Comparison of ENCODE assay signal across 1 fruit fly cellular context in the genomic region with DNA sequence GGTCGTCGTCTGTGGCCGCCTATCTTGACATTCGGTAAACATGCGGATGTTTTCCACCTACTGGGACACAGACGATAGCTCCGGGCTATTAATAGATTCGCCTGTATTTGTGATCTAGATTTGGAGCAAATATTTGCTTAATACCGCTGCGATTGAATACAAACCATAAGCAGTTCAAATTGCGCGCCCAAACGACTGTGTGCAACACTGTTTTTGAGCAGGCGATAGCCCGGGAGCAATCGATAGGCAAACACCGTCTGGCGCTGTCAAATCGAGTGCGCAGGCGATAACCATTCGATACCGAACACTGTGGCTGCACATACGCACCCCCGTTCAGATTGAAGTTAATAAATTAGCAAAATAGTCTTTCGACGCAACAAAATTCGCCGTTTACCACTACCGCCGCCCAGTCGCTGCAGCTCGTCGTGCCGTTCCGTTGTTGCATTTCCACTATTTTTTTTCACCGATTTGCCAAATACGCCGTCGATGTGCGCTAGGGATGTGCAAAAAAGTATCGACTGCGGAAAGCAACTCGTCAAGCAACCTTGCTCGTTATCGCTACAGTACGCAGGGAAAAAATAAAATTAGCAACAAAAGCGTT.
TF ChIP-seq lines count a peak whose summit lies in the region.

A gene (plus strand): TSS at position 293 of the 601 bp plus-strand sequence.

TF ChIP-seq in whole organism, embryonic, 481 proteins besides CTCF, POLR2A, EP300 and RAD21 (continued from another document and continues in another):
- no peak for TF ChIP-seq CG32767 (GFP tag; IDR thresholded peaks at IDR 0.05; lab: Robert Waterston, UW)
- peak; percentile 97 for TF ChIP-seq CG4617 (GFP tag; optimal IDR thresholded peaks at IDR 0.05; lab: Kevin White, UChicago; ENCODE audit: borderline replicate concordance)
- no peak for TF ChIP-seq CG12219 (GFP tag; optimal IDR thresholded peaks at IDR 0.05; lab: Kevin White, UChicago)
- TF ChIP-seq sc (optimal IDR thresholded peaks at IDR 0.05; lab: Kevin White, UChicago): no peak
- TF ChIP-seq sc (GFP tag; optimal IDR thresholded peaks at IDR 0.05; lab: Kevin White, UChicago): no peak
- TF ChIP-seq H15 (GFP tag; IDR thresholded peaks at IDR 0.05; lab: Robert Waterston, UW): no peak
- TF ChIP-seq CG31224 (GFP tag; IDR thresholded peaks at IDR 0.05; lab: Robert Waterston, UW): no peak
- no peak for TF ChIP-seq pan (optimal IDR thresholded peaks at IDR 0.05; lab: Kevin White, UChicago)
- peak in 1 of 2 experiments; percentile 7 for TF ChIP-seq pan (GFP tag; optimal IDR thresholded peaks at IDR 0.05 in 1 of 2, IDR thresholded peaks at IDR 0.05 in 1 of 2)
- TF ChIP-seq Mes4 (GFP tag; optimal IDR thresholded peaks at IDR 0.05; lab: Kevin White, UChicago): no peak
- TF ChIP-seq sob (GFP tag; IDR thresholded peaks at IDR 0.05; lab: Robert Waterston, UW): peak; percentile 57; the same call in 1 of the 2 replicates
- no peak for TF ChIP-seq emc (GFP tag; optimal IDR thresholded peaks at IDR 0.05; lab: Kevin White, UChicago)
- peak; percentile 77 for TF ChIP-seq Dbx (GFP tag; IDR thresholded peaks at IDR 0.05; lab: Robert Waterston, UW)
- no peak for TF ChIP-seq aop (GFP tag; IDR thresholded peaks at IDR 0.05; lab: Robert Waterston, UW)
- TF ChIP-seq CG31441 (GFP tag; IDR thresholded peaks at IDR 0.05; lab: Robert Waterston, UW): 0 out of 2 replicates have a peak, but pooled peaks have one; percentile 21
- TF ChIP-seq scrt (GFP tag; optimal IDR thresholded peaks at IDR 0.05; lab: Kevin White, UChicago): no peak
- TF ChIP-seq sqz (GFP tag; optimal IDR thresholded peaks at IDR 0.05; lab: Kevin White, UChicago): peak; percentile 53
- peak in 1 of 2 experiments; percentile 25 for TF ChIP-seq insv (GFP tag; optimal IDR thresholded peaks at IDR 0.05; lab: Kevin White, UChicago)
- peak in 1 of 3 experiments; percentile 38 for TF ChIP-seq Stat92E (GFP tag; optimal IDR thresholded peaks at IDR 0.05; lab: Kevin White, UChicago)
- TF ChIP-seq hkb (optimal IDR thresholded peaks at IDR 0.05; lab: Kevin White, UChicago): peak; percentile 3
- peak; percentile 32; the same call in 1 of the 2 replicates for TF ChIP-seq hkb (GFP tag; IDR thresholded peaks at IDR 0.05; lab: Robert Waterston, UW)
- TF ChIP-seq CG8944 (GFP tag; optimal IDR thresholded peaks at IDR 0.05; lab: Kevin White, UChicago): peak; percentile 7
- TF ChIP-seq abd-A (tag; optimal IDR thresholded peaks at IDR 0.05; lab: Kevin White, UChicago): no peak
- peak; percentile 18 for TF ChIP-seq Fer1 (GFP tag; optimal IDR thresholded peaks at IDR 0.05; lab: Kevin White, UChicago)
- TF ChIP-seq CG4404 (GFP tag; IDR thresholded peaks at IDR 0.05; lab: Robert Waterston, UW): no peak; the same call in 1 of the 2 replicates
- TF ChIP-seq lov (optimal IDR thresholded peaks at IDR 0.05; lab: Kevin White, UChicago): no peak
- peak; percentile 71; the same call in 1 of the 3 replicates for TF ChIP-seq lov (GFP tag; IDR thresholded peaks at IDR 0.05; lab: Robert Waterston, UW)
- TF ChIP-seq oc (tag; optimal IDR thresholded peaks at IDR 0.05; lab: Kevin White, UChicago): no peak
- TF ChIP-seq CG1792 (GFP tag; optimal IDR thresholded peaks at IDR 0.05; lab: Kevin White, UChicago): peak; percentile 54
- TF ChIP-seq ATbp (GFP tag; optimal IDR thresholded peaks at IDR 0.05; lab: Kevin White, UChicago): peak; percentile 8
- no peak for TF ChIP-seq CG6689 (GFP tag; IDR thresholded peaks at IDR 0.05; lab: Robert Waterston, UW)
- no peak for TF ChIP-seq Camta (GFP tag; optimal IDR thresholded peaks at IDR 0.05; lab: Kevin White, UChicago)
- TF ChIP-seq CG31388 (GFP tag; optimal IDR thresholded peaks at IDR 0.05; lab: Kevin White, UChicago): no peak
- no peak for TF ChIP-seq eve (GFP tag; optimal IDR thresholded peaks at IDR 0.05; lab: Kevin White, UChicago)
- TF ChIP-seq Chrac-16 (GFP tag; optimal IDR thresholded peaks at IDR 0.05; lab: Kevin White, UChicago): no peak
- TF ChIP-seq CG2199 (GFP tag; IDR thresholded peaks at IDR 0.05; lab: Robert Waterston, UW): 0 out of 3 replicates have a peak, but pooled peaks have one; percentile 42
- TF ChIP-seq jumu (GFP tag; optimal IDR thresholded peaks at IDR 0.05; lab: Kevin White, UChicago): peak; percentile 57
- TF ChIP-seq YL-1 (GFP tag; optimal IDR thresholded peaks at IDR 0.05; lab: Kevin White, UChicago): peak; percentile 73
- peak; percentile 58 for TF ChIP-seq CG3163 (GFP tag; optimal IDR thresholded peaks at IDR 0.05; lab: Kevin White, UChicago)
- peak; percentile 13 for TF ChIP-seq CG7987 (GFP tag; optimal IDR thresholded peaks at IDR 0.05; lab: Kevin White, UChicago)
- no peak for TF ChIP-seq Fer3 (tag; optimal IDR thresholded peaks at IDR 0.05; lab: Kevin White, UChicago)
- TF ChIP-seq CG12104 (GFP tag; optimal IDR thresholded peaks at IDR 0.05; lab: Kevin White, UChicago): no peak
- TF ChIP-seq trem (tag; optimal IDR thresholded peaks at IDR 0.05; lab: Kevin White, UChicago): peak; percentile 56
- TF ChIP-seq CG12071 (GFP tag; optimal IDR thresholded peaks at IDR 0.05; lab: Kevin White, UChicago): no peak
- no peak for TF ChIP-seq eyg (GFP tag; optimal IDR thresholded peaks at IDR 0.05; lab: Kevin White, UChicago)
- peak; percentile 46 for TF ChIP-seq CG15514 (GFP tag; optimal IDR thresholded peaks at IDR 0.05; lab: Kevin White, UChicago)
- TF ChIP-seq kay (GFP tag; optimal IDR thresholded peaks at IDR 0.05; lab: Kevin White, UChicago): no peak
- TF ChIP-seq CG11085 (GFP tag; IDR thresholded peaks at IDR 0.05; lab: Robert Waterston, UW): no peak
- peak; percentile 74 for TF ChIP-seq HmgZ (tag; optimal IDR thresholded peaks at IDR 0.05; lab: Kevin White, UChicago)
- peak; percentile 33 for TF ChIP-seq MTF-1 (GFP tag; optimal IDR thresholded peaks at IDR 0.05; lab: Kevin White, UChicago; ENCODE audit: borderline replicate concordance)
- peak; percentile 14 for TF ChIP-seq disco-r (GFP tag; optimal IDR thresholded peaks at IDR 0.05; lab: Kevin White, UChicago)
- TF ChIP-seq Hr3 (GFP tag; optimal IDR thresholded peaks at IDR 0.05; lab: Kevin White, UChicago): no peak
- TF ChIP-seq CG2712 (tag; optimal IDR thresholded peaks at IDR 0.05; lab: Kevin White, UChicago): peak; percentile 42
- TF ChIP-seq btn (GFP tag; optimal IDR thresholded peaks at IDR 0.05; lab: Kevin White, UChicago): no peak
- TF ChIP-seq Aef1 (GFP tag; IDR thresholded peaks at IDR 0.05; lab: Robert Waterston, UW): peak; percentile 24; the same call in 1 of the 3 replicates
- no peak for TF ChIP-seq schlank (tag; optimal IDR thresholded peaks at IDR 0.05; lab: Kevin White, UChicago)
- TF ChIP-seq NC2β (GFP tag; optimal IDR thresholded peaks at IDR 0.05; lab: Kevin White, UChicago): no peak
- no peak for TF ChIP-seq dmrt99B (tag; optimal IDR thresholded peaks at IDR 0.05; lab: Kevin White, UChicago)
- no peak for TF ChIP-seq usp (GFP tag; optimal IDR thresholded peaks at IDR 0.05; lab: Kevin White, UChicago)
- TF ChIP-seq CG14014 (GFP tag; IDR thresholded peaks at IDR 0.05; lab: Robert Waterston, UW): 0 out of 2 replicates have a peak, but pooled peaks have one; percentile 36
- TF ChIP-seq lola (GFP tag; optimal IDR thresholded peaks at IDR 0.05; lab: Kevin White, UChicago): no peak
- no peak for TF ChIP-seq repo (GFP tag; optimal IDR thresholded peaks at IDR 0.05; lab: Kevin White, UChicago)
- no peak for TF ChIP-seq sens-2 (GFP tag; IDR thresholded peaks at IDR 0.05; lab: Robert Waterston, UW)
- 0 out of 3 replicates have a peak, but pooled peaks have one; percentile 10 for TF ChIP-seq CG3726 (GFP tag; IDR thresholded peaks at IDR 0.05; lab: Robert Waterston, UW)
- no peak for TF ChIP-seq CG11398 (GFP tag; optimal IDR thresholded peaks at IDR 0.05; lab: Kevin White, UChicago)
- TF ChIP-seq Jarid2 (GFP tag; optimal IDR thresholded peaks at IDR 0.05; lab: Kevin White, UChicago): peak; percentile 5
- TF ChIP-seq CG13775 (GFP tag; optimal IDR thresholded peaks at IDR 0.05; lab: Kevin White, UChicago): peak; percentile 30
- TF ChIP-seq Deaf1 (tag; optimal IDR thresholded peaks at IDR 0.05; lab: Kevin White, UChicago): peak; percentile 55
- TF ChIP-seq CG4820 (GFP tag; optimal IDR thresholded peaks at IDR 0.05; lab: Kevin White, UChicago): peak; percentile 18
- no peak for TF ChIP-seq CG17802 (tag; optimal IDR thresholded peaks at IDR 0.05; lab: Kevin White, UChicago)
- no peak for TF ChIP-seq zf30C (GFP tag; optimal IDR thresholded peaks at IDR 0.05; lab: Kevin White, UChicago)
- no peak for TF ChIP-seq Ravus (GFP tag; IDR thresholded peaks at IDR 0.05; lab: Robert Waterston, UW)
- peak; percentile 58; the same call in 2 of the 3 replicates for TF ChIP-seq zfh1 (GFP tag; IDR thresholded peaks at IDR 0.05; lab: Robert Waterston, UW)
- peak; percentile 93 for TF ChIP-seq bbx (GFP tag; IDR thresholded peaks at IDR 0.05; lab: Robert Waterston, UW; ENCODE audit: partially characterized antibody)
- peak; percentile 38 for TF ChIP-seq Xrp1 (GFP tag; IDR thresholded peaks at IDR 0.05; lab: Robert Waterston, UW)
- peak; percentile 20 for TF ChIP-seq BtbVII (GFP tag; optimal IDR thresholded peaks at IDR 0.05; lab: Kevin White, UChicago)
- TF ChIP-seq gro (GFP tag; optimal IDR thresholded peaks at IDR 0.05; lab: Kevin White, UChicago): peak; percentile 64
- TF ChIP-seq Neu2 (GFP tag; optimal IDR thresholded peaks at IDR 0.05; lab: Kevin White, UChicago; ENCODE audit: borderline replicate concordance): no peak
- TF ChIP-seq gce (GFP tag; IDR thresholded peaks at IDR 0.05; lab: Robert Waterston, UW): no peak
- TF ChIP-seq NFAT (GFP tag; IDR thresholded peaks at IDR 0.05; lab: Robert Waterston, UW): peak; percentile 66
- TF ChIP-seq HLH4C (GFP tag; IDR thresholded peaks at IDR 0.05; lab: Robert Waterston, UW; ENCODE audit: partially characterized antibody): peak; percentile 97
- TF ChIP-seq stc (GFP tag; IDR thresholded peaks at IDR 0.05; lab: Robert Waterston, UW): 0 out of 2 replicates have a peak, but pooled peaks have one; percentile 22
- TF ChIP-seq B-H1 (GFP tag; IDR thresholded peaks at IDR 0.05; lab: Robert Waterston, UW): no peak
- TF ChIP-seq Usf (GFP tag; optimal IDR thresholded peaks at IDR 0.05; lab: Kevin White, UChicago): no peak
- peak; percentile 76 for TF ChIP-seq sens (GFP tag; lab: Kevin White, UChicago)
- no peak for TF ChIP-seq Hmx (GFP tag; optimal IDR thresholded peaks at IDR 0.05; lab: Kevin White, UChicago)
- peak; percentile 45 for TF ChIP-seq Antp (GFP tag; optimal IDR thresholded peaks at IDR 0.05; lab: Kevin White, UChicago)
- TF ChIP-seq CG10654 (GFP tag; optimal IDR thresholded peaks at IDR 0.05; lab: Kevin White, UChicago): peak; percentile 5
- peak; percentile 98 for TF ChIP-seq Dref (GFP tag; IDR thresholded peaks at IDR 0.05; lab: Robert Waterston, UW)
- TF ChIP-seq p53 (GFP tag; optimal IDR thresholded peaks at IDR 0.05; lab: Kevin White, UChicago): no peak
- TF ChIP-seq CG11093 (GFP tag; IDR thresholded peaks at IDR 0.05; lab: Robert Waterston, UW): no peak
- peak; percentile 87 for TF ChIP-seq CG2129 (GFP tag; IDR thresholded peaks at IDR 0.05; lab: Robert Waterston, UW; ENCODE audit: partially characterized antibody)
- no peak for TF ChIP-seq psq (GFP tag; optimal IDR thresholded peaks at IDR 0.05; lab: Kevin White, UChicago)
- TF ChIP-seq CG15269 (tag; optimal IDR thresholded peaks at IDR 0.05; lab: Kevin White, UChicago): no peak
- TF ChIP-seq Drgx (GFP tag; IDR thresholded peaks at IDR 0.05; lab: Robert Waterston, UW): no peak
- peak; percentile 2 for TF ChIP-seq CG5180 (GFP tag; optimal IDR thresholded peaks at IDR 0.05; lab: Kevin White, UChicago)
- no peak for TF ChIP-seq Sry-β (GFP tag; optimal IDR thresholded peaks at IDR 0.05; lab: Kevin White, UChicago)
- no peak for TF ChIP-seq prd (optimal IDR thresholded peaks at IDR 0.05; lab: Kevin White, UChicago)
- 0 out of 3 replicates have a peak, but pooled peaks have one; percentile 25 for TF ChIP-seq prd (GFP tag; IDR thresholded peaks at IDR 0.05; lab: Robert Waterston, UW)
- no peak for TF ChIP-seq toy (GFP tag; IDR thresholded peaks at IDR 0.05; lab: Robert Waterston, UW)
- no peak for TF ChIP-seq sima (GFP tag; optimal IDR thresholded peaks at IDR 0.05; lab: Kevin White, UChicago)
- TF ChIP-seq ham (GFP tag; IDR thresholded peaks at IDR 0.05; lab: Robert Waterston, UW): no peak
- TF ChIP-seq CG17359 (tag; optimal IDR thresholded peaks at IDR 0.05; lab: Kevin White, UChicago): peak; percentile 18
- peak; percentile 60 for TF ChIP-seq vvl (GFP tag; IDR thresholded peaks at IDR 0.05; lab: Robert Waterston, UW)
- no peak for TF ChIP-seq tio (GFP tag; optimal IDR thresholded peaks at IDR 0.05; lab: Kevin White, UChicago)
- no peak for TF ChIP-seq HLHmδ (GFP tag; optimal IDR thresholded peaks at IDR 0.05; lab: Kevin White, UChicago)
- TF ChIP-seq wor (GFP tag; IDR thresholded peaks at IDR 0.05; lab: Robert Waterston, UW): no peak
- peak; percentile 30 for TF ChIP-seq CG8290 (GFP tag; optimal IDR thresholded peaks at IDR 0.05; lab: Kevin White, UChicago)
- peak in 1 of 2 experiments; percentile 79 for TF ChIP-seq CG8290 (tag; optimal IDR thresholded peaks at IDR 0.05; lab: Kevin White, UChicago)
- TF ChIP-seq gcm2 (GFP tag; optimal IDR thresholded peaks at IDR 0.05; lab: Kevin White, UChicago): no peak
- TF ChIP-seq croc (GFP tag; conservative IDR thresholded peaks at IDR 0.05; lab: Robert Waterston, UW): no peak
- TF ChIP-seq CG10565 (GFP tag; optimal IDR thresholded peaks at IDR 0.05; lab: Kevin White, UChicago): no peak
- peak; percentile 39 for TF ChIP-seq mam (GFP tag; optimal IDR thresholded peaks at IDR 0.05; lab: Kevin White, UChicago)
- no peak for TF ChIP-seq CG33557 (GFP tag; optimal IDR thresholded peaks at IDR 0.05; lab: Kevin White, UChicago)
- no peak for TF ChIP-seq CG13424 (tag; optimal IDR thresholded peaks at IDR 0.05; lab: Kevin White, UChicago)
- TF ChIP-seq kni (GFP tag; optimal IDR thresholded peaks at IDR 0.05; lab: Kevin White, UChicago): no peak
- TF ChIP-seq CG11456 (GFP tag; IDR thresholded peaks at IDR 0.05; lab: Robert Waterston, UW): peak; percentile 72; the same call in 1 of the 3 replicates
- TF ChIP-seq CG17186 (GFP tag; optimal IDR thresholded peaks at IDR 0.05; lab: Kevin White, UChicago): peak; percentile 97
- TF ChIP-seq Mrtf (GFP tag; IDR thresholded peaks at IDR 0.05; lab: Robert Waterston, UW): no peak
- TF ChIP-seq sisA (GFP tag; IDR thresholded peaks at IDR 0.05; lab: Robert Waterston, UW): no peak
- no peak for TF ChIP-seq Dfd (GFP tag; optimal IDR thresholded peaks at IDR 0.05; lab: Kevin White, UChicago)
- TF ChIP-seq kah (GFP tag; optimal IDR thresholded peaks at IDR 0.05; lab: Kevin White, UChicago): no peak
- TF ChIP-seq CG11504 (tag; optimal IDR thresholded peaks at IDR 0.05; lab: Kevin White, UChicago): peak; percentile 19
- TF ChIP-seq CG8924 (tag; optimal IDR thresholded peaks at IDR 0.05; lab: Kevin White, UChicago): peak; percentile 18
- no peak for TF ChIP-seq ase (GFP tag; IDR thresholded peaks at IDR 0.05; lab: Robert Waterston, UW)
